Worm (Caenorhabditis elegans) whole organism, L3 larva: ENCODE data around the gene nhr-97.
A peak's percentile ranks its signal among the peaks of the same experiment; 100 is the strongest.

ENCODE experiments used
- R02D3.7 ChIP-seq: fragments of 150-350 bp; optimal IDR thresholded peaks from 2 replicates; lab custom pipeline; 2014; ENCODE audit warnings: missing biosample characterization, missing genetic modification characterization
- ZK546.5 ChIP-seq: sonication (generic microtip); optimal IDR thresholded peaks from 2 replicates; lab custom pipeline; 2017; ENCODE audit warnings: missing biosample characterization, missing genetic modification characterization
- aly-2 ChIP-seq: fragments of 150-350 bp; optimal IDR thresholded peaks from 2 replicates; lab custom pipeline; 2014; ENCODE audit warnings: missing biosample characterization, missing genetic modification characterization
- ceh-28 ChIP-seq: fragments of 150-350 bp; optimal IDR thresholded peaks from 2 replicates; lab custom pipeline; 2014; ENCODE audit warnings: missing biosample characterization, missing genetic modification reagents, missing genetic modification characterization
- ceh-82 ChIP-seq: fragments of 150-350 bp; optimal IDR thresholded peaks from 2 replicates; lab custom pipeline; 2014; ENCODE audit warnings: missing biosample characterization, missing genetic modification characterization
- daf-12 ChIP-seq: fragments of 150-350 bp; optimal IDR thresholded peaks from 2 replicates; lab custom pipeline; 2014; ENCODE audit warnings: missing biosample characterization, missing genetic modification reagents, missing genetic modification characterization
- egl-27 ChIP-seq: sonication (generic microtip); optimal IDR thresholded peaks from 4 replicates; lab custom pipeline; 2017; ENCODE audit warnings: missing biosample characterization, missing genetic modification reagents, missing genetic modification characterization
- egl-5 ChIP-seq: fragments of 150-350 bp; optimal IDR thresholded peaks from 2 replicates; lab custom pipeline; 2017; ENCODE audit warnings: missing biosample characterization, missing genetic modification reagents, missing genetic modification characterization, inconsistent platforms
- elt-1 ChIP-seq: fragments of 150-350 bp; optimal IDR thresholded peaks from 2 replicates; lab custom pipeline; 2014; ENCODE audit warnings: missing biosample characterization, missing genetic modification characterization
- elt-2 ChIP-seq: sonication (generic microtip); optimal IDR thresholded peaks from 2 replicates; lab custom pipeline; 2016; ENCODE audit warnings: missing genetic modification reagents, mild to moderate bottlenecking, missing genetic modification characterization, missing compliant biosample characterization
- eor-1 ChIP-seq, 2 experiments: fragments of 150-350 bp; optimal IDR thresholded peaks; 2 replicates each; lab custom pipeline; 2014 to 2018; ENCODE audit warnings: missing biosample characterization in 2 of 2, missing genetic modification characterization in 2 of 2
- fkh-2 ChIP-seq: fragments of 150-350 bp; optimal IDR thresholded peaks from 2 replicates; lab custom pipeline; 2014; ENCODE audit warnings: missing biosample characterization, missing genetic modification reagents, missing genetic modification characterization
- hmg-11 ChIP-seq: sonication (generic microtip); optimal IDR thresholded peaks from 2 replicates; lab custom pipeline; 2016; ENCODE audit warnings: missing genetic modification characterization, missing compliant biosample characterization
- lin-15B ChIP-seq: fragments of 150-350 bp; optimal IDR thresholded peaks from 2 replicates; lab custom pipeline; 2014; ENCODE audit warnings: missing biosample characterization, missing genetic modification characterization
- lin-39 ChIP-seq: fragments of 150-350 bp; optimal IDR thresholded peaks from 2 replicates; lab custom pipeline; 2018; ENCODE audit warnings: missing biosample characterization, missing genetic modification reagents, missing genetic modification characterization
- mdl-1 ChIP-seq: fragments of 150-350 bp; optimal IDR thresholded peaks from 2 replicates; lab custom pipeline; 2014; ENCODE audit warnings: missing biosample characterization, missing genetic modification characterization
- mml-1 ChIP-seq: fragments of 150-350 bp; sonication (generic microtip); optimal IDR thresholded peaks from 3 replicates; lab custom pipeline; 2014; ENCODE audit warnings: missing biosample characterization, missing genetic modification characterization
- nfya-1 ChIP-seq: sonication (generic microtip); optimal IDR thresholded peaks from 2 replicates; lab custom pipeline; 2017; ENCODE audit warnings: missing genetic modification characterization, mild to moderate bottlenecking, missing compliant biosample characterization, antibody characterized with exemption, moderate library complexity; ENCODE audit not compliant: insufficient read depth
- nhr-12 ChIP-seq: fragments of 150-350 bp; optimal IDR thresholded peaks from 2 replicates; lab custom pipeline; 2014; ENCODE audit warnings: missing biosample characterization, missing genetic modification characterization
- nhr-23 ChIP-seq: fragments of 150-350 bp; optimal IDR thresholded peaks from 2 replicates; lab custom pipeline; 2014; ENCODE audit warnings: missing biosample characterization, missing genetic modification reagents, missing genetic modification characterization
- nhr-237 ChIP-seq: fragments of 150-350 bp; optimal IDR thresholded peaks from 2 replicates; lab custom pipeline; 2014; ENCODE audit warnings: missing biosample characterization, missing genetic modification characterization
- nhr-25 ChIP-seq: sonication (generic microtip); optimal IDR thresholded peaks from 2 replicates; lab custom pipeline; 2017; ENCODE audit warnings: missing biosample characterization, missing genetic modification characterization
- nhr-28 ChIP-seq: fragments of 150-350 bp; optimal IDR thresholded peaks from 2 replicates; lab custom pipeline; 2014; ENCODE audit warnings: missing biosample characterization, missing genetic modification characterization
- nhr-43 ChIP-seq: sonication (generic microtip); optimal IDR thresholded peaks from 2 replicates; lab custom pipeline; 2016; ENCODE audit warnings: mild to moderate bottlenecking, missing genetic modification characterization, missing compliant biosample characterization; ENCODE audit not compliant: poor library complexity, severe bottlenecking
- nhr-67 ChIP-seq: fragments of 150-350 bp; optimal IDR thresholded peaks from 2 replicates; lab custom pipeline; 2014; ENCODE audit warnings: missing biosample characterization, missing genetic modification characterization
- nhr-76 ChIP-seq: fragments of 150-350 bp; sonication (generic microtip); optimal IDR thresholded peaks from 5 replicates; lab custom pipeline; 2014; ENCODE audit warnings: missing biosample characterization, missing genetic modification characterization
- pha-4 ChIP-seq: fragments of 150-350 bp; optimal IDR thresholded peaks from 2 replicates; lab custom pipeline; 2014; ENCODE audit warnings: missing biosample characterization, missing genetic modification reagents, missing genetic modification characterization
- sea-2 ChIP-seq: fragments of 150-350 bp; sonication (generic microtip); optimal IDR thresholded peaks from 4 replicates; lab custom pipeline; 2014; ENCODE audit warnings: missing biosample characterization, missing genetic modification reagents, missing genetic modification characterization
- skn-1 ChIP-seq: fragments of 150-350 bp; optimal IDR thresholded peaks from 2 replicates; lab custom pipeline; 2014; ENCODE audit warnings: missing biosample characterization, missing genetic modification characterization
- snpc-4 ChIP-seq: fragments of 150-350 bp; optimal IDR thresholded peaks from 2 replicates; lab custom pipeline; 2014; ENCODE audit warnings: missing biosample characterization, missing genetic modification characterization
- tbx-2 ChIP-seq: sonication (generic microtip); optimal IDR thresholded peaks from 2 replicates; lab custom pipeline; 2016; ENCODE audit warnings: mild to moderate bottlenecking, missing genetic modification characterization, missing compliant biosample characterization
- unc-39 ChIP-seq: sonication (generic microtip); optimal IDR thresholded peaks from 4 replicates; lab custom pipeline; 2017; ENCODE audit warnings: missing biosample characterization, missing genetic modification characterization
- unc-62 ChIP-seq: fragments of 150-350 bp; sonication (generic microtip); optimal IDR thresholded peaks from 4 replicates; lab custom pipeline; 2014; ENCODE audit warnings: missing biosample characterization, missing genetic modification reagents, missing genetic modification characterization
- ztf-11 ChIP-seq: fragments of 150-350 bp; optimal IDR thresholded peaks from 2 replicates; lab custom pipeline; 2014; ENCODE audit warnings: missing biosample characterization, missing genetic modification characterization

nhr-97 gene

ce11 chrIV:9777535-9777934, 20.1 kb downstream of the nhr-97 start, which contains the start of gene sna-2 (continued):
- TF ChIP-seq ceh-28 (no peak), lin-15B (peak; percentile 34), skn-1 (tag; lab: Kevin White, UChicago) (no peak), sea-2 (GFP tag; lab: Kevin White, UChicago) (no peak), ztf-11 (tag; lab: Kevin White, UChicago) (no peak), elt-2 (tag; lab: Kevin White, UChicago) (no peak)

ce11 chrIV:9778016-9778415, 20.6 kb downstream of the nhr-97 start, which contains the start of gene T13F2.6:
Gene T13F2.6 (plus strand): TSS chrIV:9778321.
- no peak for TF ChIP-seq fkh-2 (tag; lab: Kevin White, UChicago)
- no peak for TF ChIP-seq ceh-82 (tag; lab: Kevin White, UChicago)
- TF ChIP-seq mdl-1 (tag; lab: Kevin White, UChicago): no peak
- TF ChIP-seq elt-1 (tag; lab: Kevin White, UChicago): no peak
- TF ChIP-seq nhr-76 (tag; lab: Kevin White, UChicago): no peak
- TF ChIP-seq nhr-43: no peak
- no peak for TF ChIP-seq sea-2 (GFP tag; lab: Kevin White, UChicago)
- TF ChIP-seq nhr-23: no peak
- TF ChIP-seq unc-39 (tag; lab: Kevin White, UChicago): no peak
- TF ChIP-seq lin-39 (tag; lab: Kevin White, UChicago): no peak
- TF ChIP-seq ceh-28: no peak
- no peak for TF ChIP-seq nfya-1 (tag; lab: Kevin White, UChicago)
- no peak for TF ChIP-seq nhr-25 (tag; lab: Kevin White, UChicago)
- no peak for TF ChIP-seq nhr-28 (tag; lab: Kevin White, UChicago)
- no peak for TF ChIP-seq nhr-67 (tag; lab: Kevin White, UChicago)
- no peak for TF ChIP-seq snpc-4 (tag; lab: Kevin White, UChicago)
- no peak for TF ChIP-seq egl-5 (tag; lab: Kevin White, UChicago)
- no peak for TF ChIP-seq mml-1 (tag; lab: Kevin White, UChicago)
- TF ChIP-seq nhr-12 (tag; lab: Kevin White, UChicago): no peak

- TF ChIP-seq daf-12 (tag; lab: Kevin White, UChicago) (no peak), fkh-2 (tag; lab: Kevin White, UChicago) (no peak), aly-2 (tag; lab: Kevin White, UChicago) (no peak), R02D3.7 (tag; lab: Kevin White, UChicago) (no peak), eor-1 (tag; optimal IDR thresholded peaks at IDR 0.05; lab: Kevin White, UChicago) (no peak), nhr-43 (no peak), tbx-2 (tag; lab: Kevin White, UChicago) (no peak), ceh-82 (tag; lab: Kevin White, UChicago) (no peak), ceh-28 (no peak), unc-39 (tag; lab: Kevin White, UChicago) (no peak)
Measured at ce11 chrIV:9784689-9785088, 27.2 kb downstream of the nhr-97 start, which contains the start of gene sre-4. Gene sre-4 (minus strand): TSS chrIV:9784789.

ce11 chrIV:9789496-9789895, 32.1 kb downstream of the nhr-97 start, which contains the start of gene T13F2.4:
Gene T13F2.4 (plus strand): TSS chrIV:9789796.
- TF ChIP-seq daf-12 (tag; lab: Kevin White, UChicago) (no peak), pha-4 (tag; lab: Kevin White, UChicago) (no peak), lin-15B (no peak), R02D3.7 (tag; lab: Kevin White, UChicago) (no peak), nhr-23 (no peak), unc-62 (GFP tag; lab: Kevin White, UChicago) (no peak)

ce11 chrIV:9790708-9791107, 33.3 kb downstream of the nhr-97 start:
- peak; percentile 68 for TF ChIP-seq unc-62 (GFP tag; lab: Kevin White, UChicago)
- peak; percentile 36 for TF ChIP-seq nhr-25 (tag; lab: Kevin White, UChicago)
- no peak for TF ChIP-seq hmg-11 (tag; lab: Kevin White, UChicago)
- TF ChIP-seq nhr-237 (tag; lab: Kevin White, UChicago): no peak
- TF ChIP-seq lin-39 (tag; lab: Kevin White, UChicago): peak; percentile 60
- TF ChIP-seq egl-27 (tag; lab: Kevin White, UChicago): no peak
- TF ChIP-seq unc-39 (tag; lab: Kevin White, UChicago): no peak
- TF ChIP-seq ZK546.5 (tag; lab: Kevin White, UChicago): no peak
- TF ChIP-seq sea-2 (GFP tag; lab: Kevin White, UChicago): no peak
- TF ChIP-seq eor-1 (tag; optimal IDR thresholded peaks at IDR 0.05; lab: Kevin White, UChicago): no peak
- TF ChIP-seq nhr-23: no peak
